Fruit fly (Drosophila melanogaster) whole organism, prepupa: Measurements from ENCODE around the gene wls.

ENCODE experiments used
- CG11294 ChIP-seq: fragments of 200-800 bp; sonication (Bioruptor generic); IDR thresholded peaks from 2 replicates; pipeline ENCODE4 v1.3.6; 2022; ENCODE audit warnings: missing biosample characterization, missing genetic modification characterization
- CG16779 ChIP-seq: fragments of 200-800 bp; sonication (Bioruptor generic); optimal IDR thresholded peaks from 3 replicates; lab custom pipeline; 2017; ENCODE audit warnings: missing biosample characterization, mild to moderate bottlenecking, missing genetic modification characterization
- CG31627 ChIP-seq: fragments of 200-800 bp; sonication (Bioruptor generic); optimal IDR thresholded peaks from 3 replicates; lab custom pipeline; 2016; ENCODE audit warnings: missing biosample characterization, missing genetic modification characterization
- CG6163 ChIP-seq: fragments of 200-800 bp; sonication (Bioruptor generic); IDR thresholded peaks from 3 replicates; pipeline ENCODE4 v1.3.6; 2022; ENCODE audit warnings: missing biosample characterization, missing genetic modification characterization
- CG6854 ChIP-seq: fragments of 200-800 bp; sonication (Bioruptor generic); optimal IDR thresholded peaks from 2 replicates; lab custom pipeline; 2017; ENCODE audit warnings: missing biosample characterization, mild to moderate bottlenecking, missing genetic modification characterization
- Hr39 ChIP-seq: fragments of 200-800 bp; sonication (Bioruptor generic); optimal IDR thresholded peaks from 2 replicates; lab custom pipeline; 2016; ENCODE audit warnings: missing biosample characterization, missing genetic modification characterization
- Sox14 ChIP-seq: fragments of 200-800 bp; sonication (Bioruptor generic); optimal IDR thresholded peaks from 3 replicates; lab custom pipeline; 2016; ENCODE audit warnings: missing biosample characterization, missing genetic modification characterization
- Sox15 ChIP-seq: fragments of 200-800 bp; sonication (Bioruptor generic); optimal IDR thresholded peaks from 3 replicates; lab custom pipeline; 2016; ENCODE audit warnings: missing biosample characterization, missing genetic modification characterization
- fd59A ChIP-seq: fragments of 200-800 bp; sonication (Bioruptor generic); optimal IDR thresholded peaks from 2 replicates; lab custom pipeline; 2017; ENCODE audit warnings: missing biosample characterization, mild to moderate bottlenecking, missing genetic modification characterization, missing genetic modification reagents
- fd85E ChIP-seq: fragments of 200-800 bp; sonication (Bioruptor generic); optimal IDR thresholded peaks from 3 replicates; lab custom pipeline; 2016; ENCODE audit warnings: missing biosample characterization, missing genetic modification characterization
- fkh ChIP-seq: fragments of 200-800 bp; sonication (Bioruptor generic); optimal IDR thresholded peaks from 3 replicates; lab custom pipeline; 2017; ENCODE audit warnings: missing biosample characterization, mild to moderate bottlenecking, missing genetic modification characterization, moderate library complexity

- peak; percentile 84 for TF ChIP-seq fkh (GFP tag; lab: Kevin White, UChicago)
- TF ChIP-seq Hr39 (GFP tag; lab: Kevin White, UChicago), result peak; percentile 32
- TF ChIP-seq CG11294, result no peak
- TF ChIP-seq CG6163 (GFP tag; lab: Robert Waterston, UW), result peak; percentile 71
- peak; percentile 46 for TF ChIP-seq fd85E (GFP tag; lab: Kevin White, UChicago)
- no peak for TF ChIP-seq fd59A (GFP tag; lab: Kevin White, UChicago)
- peak; percentile 67 for TF ChIP-seq CG6854 (GFP tag; lab: Kevin White, UChicago)
- no peak for TF ChIP-seq Sox15 (GFP tag; lab: Kevin White, UChicago)
- peak; percentile 34 for TF ChIP-seq CG16779 (tag; lab: Kevin White, UChicago)
- TF ChIP-seq CG31627, result peak; percentile 38
- no peak for TF ChIP-seq Sox14
These were observed at the start of gene wls, which contains the start of gene Adck5 for dm6 chr3L:11169299-11170181.
